Fruit fly (Drosophila melanogaster) whole organism, embryonic: ENCODE results near the gene CG13373.

Source experiments
- Ada2b ChIP-seq: fragments of 200-800 bp; sonication (Bioruptor generic); IDR thresholded peaks from 2 replicates; pipeline ENCODE4 v1.3.6; 2022; ENCODE audit warnings: missing biosample characterization, missing genetic modification characterization
- Aef1 ChIP-seq: fragments of 200-800 bp; sonication (Bioruptor generic); IDR thresholded peaks from 3 replicates; pipeline ENCODE4 v1.3.6; 2022; ENCODE audit warnings: missing biosample characterization, missing genetic modification characterization
- Bgb ChIP-seq: fragments of 200-800 bp; sonication (Bioruptor generic); IDR thresholded peaks from 2 replicates; pipeline ENCODE4 v1.3.6; 2022; ENCODE audit warnings: missing biosample characterization, missing genetic modification characterization; ENCODE audit not compliant: partially characterized antibody
- CG10431 ChIP-seq: fragments of 200-800 bp; sonication (Bioruptor generic); optimal IDR thresholded peaks from 3 replicates; lab custom pipeline; 2018; ENCODE audit warnings: missing biosample characterization, mild to moderate bottlenecking, missing genetic modification characterization
- CG11085 ChIP-seq: fragments of 200-800 bp; sonication (Bioruptor generic); IDR thresholded peaks from 2 replicates; pipeline ENCODE4 v1.3.6; 2022; ENCODE audit warnings: missing biosample characterization, missing genetic modification characterization
- CG11696 ChIP-seq: fragments of 200-800 bp; sonication (Bioruptor generic); IDR thresholded peaks from 2 replicates; pipeline ENCODE4 v1.3.6; 2022; ENCODE audit warnings: missing biosample characterization, missing genetic modification characterization
- CG12071 ChIP-seq: fragments of 200-800 bp; sonication (Bioruptor generic); optimal IDR thresholded peaks from 3 replicates; lab custom pipeline; 2018; ENCODE audit warnings: missing biosample characterization, mild to moderate bottlenecking, missing genetic modification characterization
- CG1233 ChIP-seq: fragments of 200-800 bp; sonication (Bioruptor generic); optimal IDR thresholded peaks from 4 replicates; lab custom pipeline; 2018; ENCODE audit warnings: missing biosample characterization, mild to moderate bottlenecking, missing genetic modification characterization
- CG13296 ChIP-seq: fragments of 200-800 bp; sonication (Bioruptor generic); optimal IDR thresholded peaks from 3 replicates; lab custom pipeline; 2018; ENCODE audit warnings: missing biosample characterization, mild to moderate bottlenecking, missing genetic modification characterization
- CG13624 ChIP-seq: fragments of 200-800 bp; sonication (Bioruptor generic); optimal IDR thresholded peaks from 2 replicates; lab custom pipeline; 2016; ENCODE audit warnings: missing biosample characterization, missing genetic modification characterization
- CG15073 ChIP-seq: fragments of 200-800 bp; sonication (Bioruptor generic); optimal IDR thresholded peaks from 2 replicates; lab custom pipeline; 2016; ENCODE audit warnings: missing biosample characterization, missing genetic modification characterization
- CG18011 ChIP-seq: fragments of 200-800 bp; sonication (Bioruptor generic); optimal IDR thresholded peaks from 2 replicates; lab custom pipeline; 2017; ENCODE audit warnings: missing biosample characterization, missing genetic modification characterization, mild to moderate bottlenecking, moderate library complexity, missing genotype
- CG3163 ChIP-seq: fragments of 200-800 bp; sonication (Bioruptor generic); optimal IDR thresholded peaks from 3 replicates; lab custom pipeline; 2016; ENCODE audit warnings: missing biosample characterization, missing genetic modification characterization
- CG34422 ChIP-seq: fragments of 200-800 bp; sonication (Bioruptor generic); IDR thresholded peaks from 3 replicates; pipeline ENCODE4 v1.3.6; 2022; ENCODE audit warnings: missing biosample characterization, missing genetic modification characterization
- CG3995 ChIP-seq: fragments of 200-800 bp; sonication (Bioruptor generic); optimal IDR thresholded peaks from 3 replicates; lab custom pipeline; 2016; ENCODE audit warnings: missing biosample characterization, missing genetic modification characterization
- CG4404 ChIP-seq: fragments of 200-800 bp; sonication (Bioruptor generic); IDR thresholded peaks from 2 replicates; pipeline ENCODE4 v1.3.6; 2022; ENCODE audit warnings: missing biosample characterization, missing genetic modification characterization
- CG6175 ChIP-seq: fragments of 200-800 bp; sonication (Bioruptor generic); IDR thresholded peaks from 3 replicates; pipeline ENCODE4 v1.3.6; 2022; ENCODE audit warnings: missing biosample characterization, missing genetic modification characterization
- CG6791 ChIP-seq: fragments of 200-800 bp; sonication (Bioruptor generic); IDR thresholded peaks from 3 replicates; pipeline ENCODE4 v1.3.6; 2022; ENCODE audit warnings: missing biosample characterization, missing genetic modification characterization; ENCODE audit not compliant: partially characterized antibody
- CG7928 ChIP-seq: fragments of 200-800 bp; sonication (Bioruptor generic); optimal IDR thresholded peaks from 2 replicates; lab custom pipeline; 2017; ENCODE audit warnings: missing biosample characterization, mild to moderate bottlenecking, missing genetic modification characterization
- CHES-1-like ChIP-seq: fragments of 200-800 bp; sonication (Bioruptor generic); optimal IDR thresholded peaks from 2 replicates; lab custom pipeline; 2016; ENCODE audit warnings: missing biosample characterization, missing genetic modification characterization
- D19A ChIP-seq: fragments of 200-800 bp; optimal IDR thresholded peaks from 3 replicates; lab custom pipeline; 2019; ENCODE audit warnings: missing biosample characterization, mild to moderate bottlenecking, missing genetic modification characterization, moderate library complexity
- Dip2 ChIP-seq: fragments of 200-800 bp; sonication (Bioruptor generic); IDR thresholded peaks from 2 replicates; pipeline ENCODE4 v1.3.6; 2022; ENCODE audit warnings: missing biosample characterization, missing genetic modification characterization
- Dll ChIP-seq: fragments of 200-800 bp; sonication (Bioruptor generic); IDR thresholded peaks from 4 replicates; pipeline ENCODE4 v1.3.6; 2022; ENCODE audit warnings: missing biosample characterization, missing genetic modification characterization; ENCODE audit not compliant: partially characterized antibody
- GATAe ChIP-seq: fragments of 200-800 bp; sonication (Bioruptor generic); conservative IDR thresholded peaks from 2 replicates; pipeline ENCODE4 v1.3.6; 2022; ENCODE audit warnings: missing biosample characterization, missing genetic modification characterization
- HmgZ ChIP-seq: fragments of 200-800 bp; sonication (Bioruptor generic); optimal IDR thresholded peaks from 2 replicates; lab custom pipeline; 2018; ENCODE audit warnings: missing biosample characterization, mild to moderate bottlenecking, missing genetic modification characterization
- Hmr ChIP-seq: fragments of 200-800 bp; sonication (Bioruptor generic); optimal IDR thresholded peaks from 3 replicates; lab custom pipeline; 2017; ENCODE audit warnings: mild to moderate bottlenecking, missing biosample characterization, missing genetic modification reagents, missing genetic modification characterization
- Meics ChIP-seq: fragments of 200-800 bp; sonication (Bioruptor generic); optimal IDR thresholded peaks from 2 replicates; lab custom pipeline; 2017; ENCODE audit warnings: missing biosample characterization, mild to moderate bottlenecking, missing genetic modification characterization
- Oli ChIP-seq: fragments of 200-800 bp; sonication (Bioruptor generic); optimal IDR thresholded peaks from 2 replicates; lab custom pipeline; 2018; ENCODE audit warnings: missing biosample characterization, mild to moderate bottlenecking, missing genetic modification characterization, moderate library complexity
- Sry-β ChIP-seq: fragments of 200-800 bp; sonication (Bioruptor generic); optimal IDR thresholded peaks from 2 replicates; lab custom pipeline; 2018; ENCODE audit warnings: missing biosample characterization, mild to moderate bottlenecking, missing genetic modification characterization, moderate library complexity
- Xrp1 ChIP-seq: fragments of 200-800 bp; sonication (Bioruptor generic); IDR thresholded peaks from 2 replicates; pipeline ENCODE4 v1.3.6; 2022; ENCODE audit warnings: missing biosample characterization, missing genetic modification characterization
- ap ChIP-seq: fragments of 200-800 bp; sonication (Bioruptor generic); IDR thresholded peaks from 2 replicates; pipeline ENCODE4 v1.3.6; 2022; ENCODE audit warnings: missing biosample characterization, missing genetic modification characterization
- az2 ChIP-seq: fragments of 200-800 bp; sonication (Bioruptor generic); optimal IDR thresholded peaks from 3 replicates; lab custom pipeline; 2016; ENCODE audit warnings: missing biosample characterization, missing genetic modification characterization
- bigmax ChIP-seq: fragments of 200-800 bp; sonication (Bioruptor generic); optimal IDR thresholded peaks from 2 replicates; lab custom pipeline; 2018; ENCODE audit warnings: missing biosample characterization, mild to moderate bottlenecking, missing genetic modification characterization
- cad ChIP-seq: fragments of >200 bp; optimal IDR thresholded peaks from 2 replicates; lab custom pipeline; 2017; ENCODE audit warnings: missing biosample characterization, missing genetic modification characterization
- dan ChIP-seq: fragments of 200-800 bp; sonication (Bioruptor generic); IDR thresholded peaks from 2 replicates; pipeline ENCODE4 v1.3.6; 2022; ENCODE audit warnings: missing biosample characterization, missing genetic modification characterization
- dmrt11E ChIP-seq: fragments of 200-800 bp; sonication (Bioruptor generic); optimal IDR thresholded peaks from 3 replicates; lab custom pipeline; 2018; ENCODE audit warnings: missing biosample characterization, mild to moderate bottlenecking, missing genetic modification characterization, moderate library complexity
- fd96Cb ChIP-seq: fragments of 200-800 bp; sonication (Bioruptor generic); optimal IDR thresholded peaks from 2 replicates; lab custom pipeline; 2018; ENCODE audit warnings: missing biosample characterization, mild to moderate bottlenecking, missing genetic modification characterization, moderate library complexity
- grn ChIP-seq: fragments of 200-800 bp; sonication (Bioruptor generic); optimal IDR thresholded peaks from 3 replicates; lab custom pipeline; 2017; ENCODE audit warnings: missing biosample characterization, missing genetic modification characterization
- h ChIP-seq: fragments of >200 bp; optimal IDR thresholded peaks from 2 replicates; lab custom pipeline; 2017
- her ChIP-seq: fragments of 200-800 bp; sonication (Bioruptor generic); optimal IDR thresholded peaks from 2 replicates; lab custom pipeline; 2016; ENCODE audit warnings: missing biosample characterization, missing genetic modification characterization
- mirr ChIP-seq: fragments of 200-800 bp; sonication (Bioruptor generic); optimal IDR thresholded peaks from 3 replicates; lab custom pipeline; 2018; ENCODE audit warnings: missing biosample characterization, mild to moderate bottlenecking, missing genetic modification characterization
- nerfin-1 ChIP-seq: fragments of 200-800 bp; sonication (Bioruptor generic); optimal IDR thresholded peaks from 3 replicates; lab custom pipeline; 2019; ENCODE audit warnings: missing biosample characterization, mild to moderate bottlenecking, missing genetic modification characterization, moderate library complexity
- phol ChIP-seq: fragments of 200-800 bp; sonication (Bioruptor generic); optimal IDR thresholded peaks from 3 replicates; lab custom pipeline; 2018; ENCODE audit warnings: missing biosample characterization, mild to moderate bottlenecking, missing genetic modification characterization, moderate library complexity
- rib ChIP-seq: fragments of 200-800 bp; sonication (Bioruptor generic); IDR thresholded peaks from 2 replicates; pipeline ENCODE4 v1.3.6; 2022; ENCODE audit warnings: missing biosample characterization, missing genetic modification characterization
- row ChIP-seq: fragments of 200-800 bp; sonication (Bioruptor generic); IDR thresholded peaks from 3 replicates; pipeline ENCODE4 v1.3.6; 2022; ENCODE audit warnings: missing biosample characterization, missing genetic modification characterization
- slou ChIP-seq: fragments of 200-800 bp; sonication (Bioruptor generic); optimal IDR thresholded peaks from 3 replicates; lab custom pipeline; 2016; ENCODE audit warnings: missing biosample characterization, missing genetic modification characterization
- sob ChIP-seq: fragments of 200-800 bp; sonication (Bioruptor generic); IDR thresholded peaks from 2 replicates; pipeline ENCODE4 v1.3.6; 2022; ENCODE audit warnings: missing biosample characterization, missing genetic modification characterization
- tup ChIP-seq: fragments of 200-800 bp; sonication (Bioruptor generic); optimal IDR thresholded peaks from 2 replicates; lab custom pipeline; 2016; ENCODE audit warnings: missing biosample characterization, mild to moderate bottlenecking, missing genetic modification characterization, moderate library complexity
- vvl ChIP-seq: fragments of 200-800 bp; sonication (Bioruptor generic); IDR thresholded peaks from 2 replicates; pipeline ENCODE4 v1.3.6; 2022; ENCODE audit warnings: missing biosample characterization, missing genetic modification characterization
- wek ChIP-seq: fragments of 200-800 bp; sonication (Bioruptor generic); optimal IDR thresholded peaks from 3 replicates; lab custom pipeline; 2018; ENCODE audit warnings: missing biosample characterization, mild to moderate bottlenecking, missing genetic modification characterization, moderate library complexity
- zfh1 ChIP-seq: fragments of 200-800 bp; sonication (Bioruptor generic); IDR thresholded peaks from 3 replicates; pipeline ENCODE4 v1.3.6; 2022; ENCODE audit warnings: missing biosample characterization, missing genetic modification characterization

Gene CG13373

DNA sequence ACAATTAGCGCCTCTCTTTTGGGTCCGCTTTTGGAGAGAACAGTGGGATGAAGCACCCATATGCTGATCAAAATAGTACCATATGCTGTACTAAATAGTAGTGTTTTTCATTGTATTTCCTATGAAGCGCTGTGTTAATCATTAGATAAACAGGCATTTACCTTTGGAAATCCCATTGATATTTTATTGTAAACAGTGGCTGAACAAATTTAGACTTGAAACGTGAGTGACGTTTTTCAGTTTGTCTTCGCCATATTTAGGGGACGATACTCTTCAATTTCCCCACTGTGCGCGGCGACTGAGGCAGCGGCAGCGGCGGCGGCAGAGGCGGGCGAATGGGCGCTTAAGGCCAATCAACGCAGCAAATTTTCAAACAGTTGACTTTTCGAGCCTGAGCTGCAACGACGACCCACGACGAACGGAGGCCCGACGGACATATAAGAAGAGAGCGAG is 22.8 kb downstream of the CG13373 start (continued):
- peak; percentile 49 for TF ChIP-seq CG18011 (GFP tag; lab: Kevin White, UChicago)
- peak; percentile 53; the same call in 2 of the 3 replicates for TF ChIP-seq zfh1 (GFP tag; lab: Robert Waterston, UW)
- TF ChIP-seq Bgb: no peak; the same call in 1 of the 2 replicates
- TF ChIP-seq CG6791 (GFP tag; lab: Robert Waterston, UW): no peak
- no peak for TF ChIP-seq dan (GFP tag; lab: Robert Waterston, UW)
- TF ChIP-seq h: no peak
- TF ChIP-seq phol: peak; percentile 71
- TF ChIP-seq CG7928 (GFP tag; lab: Kevin White, UChicago): peak; percentile 47
- TF ChIP-seq CG12071 (GFP tag; lab: Kevin White, UChicago): peak; percentile 86
- 0 out of 3 replicates have a peak, but pooled peaks have one; percentile 34 for TF ChIP-seq CG34422 (GFP tag; lab: Robert Waterston, UW)
- peak; percentile 72 for TF ChIP-seq D19A
- peak; percentile 74 for TF ChIP-seq nerfin-1 (tag; lab: Kevin White, UChicago)
- no peak for TF ChIP-seq ap (GFP tag; lab: Robert Waterston, UW)
- TF ChIP-seq cad (GFP tag; lab: Kevin White, UChicago): no peak
- TF ChIP-seq Sry-β (GFP tag; lab: Kevin White, UChicago): no peak
- TF ChIP-seq HmgZ: peak; percentile 92
- 0 out of 2 replicates have a peak, but pooled peaks have one; percentile 28 for TF ChIP-seq CG11696 (GFP tag; lab: Robert Waterston, UW)
- peak; percentile 64 for TF ChIP-seq az2 (GFP tag; lab: Kevin White, UChicago)
- TF ChIP-seq CG13296 (GFP tag; lab: Kevin White, UChicago): peak; percentile 94
- TF ChIP-seq CG13624 (GFP tag; lab: Kevin White, UChicago): peak; percentile 81
- peak; percentile 85 for TF ChIP-seq Oli
- peak; percentile 61 for TF ChIP-seq tup
- peak; percentile 66 for TF ChIP-seq fd96Cb
- no peak for TF ChIP-seq CG11085 (GFP tag; lab: Robert Waterston, UW)
- peak; percentile 81 for TF ChIP-seq CHES-1-like
- TF ChIP-seq row (GFP tag; lab: Robert Waterston, UW): peak; percentile 96
- TF ChIP-seq CG15073 (GFP tag; lab: Kevin White, UChicago): no peak
- peak; percentile 80 for TF ChIP-seq mirr (GFP tag; lab: Kevin White, UChicago)
- TF ChIP-seq Aef1: peak; percentile 41; the same call in 1 of the 3 replicates
- TF ChIP-seq rib (GFP tag; lab: Robert Waterston, UW): peak; percentile 77; the same call in 1 of the 2 replicates
- TF ChIP-seq wek: peak; percentile 66
- peak; percentile 52; the same call in 1 of the 2 replicates for TF ChIP-seq CG4404 (GFP tag; lab: Robert Waterston, UW)
- TF ChIP-seq CG6175 (GFP tag; lab: Robert Waterston, UW): peak; percentile 54; the same call in 1 of the 3 replicates
- peak; percentile 19 for TF ChIP-seq grn
- peak; percentile 47 for TF ChIP-seq dmrt11E
- peak; percentile 43 for TF ChIP-seq CG10431 (GFP tag; lab: Kevin White, UChicago)
- TF ChIP-seq Dll: no peak
- peak; percentile 92 for TF ChIP-seq Meics (GFP tag; lab: Kevin White, UChicago)
- TF ChIP-seq CG1233: peak; percentile 84
- TF ChIP-seq vvl (GFP tag; lab: Robert Waterston, UW): peak; percentile 74
- TF ChIP-seq Xrp1: peak; percentile 78
- peak; percentile 25 for TF ChIP-seq bigmax (GFP tag; lab: Kevin White, UChicago)
- peak; percentile 63 for TF ChIP-seq CG3163 (GFP tag; lab: Kevin White, UChicago)
- peak; percentile 52 for TF ChIP-seq CG3995 (GFP tag; lab: Kevin White, UChicago)
- TF ChIP-seq Ada2b (GFP tag; lab: Robert Waterston, UW): peak; percentile 60
- TF ChIP-seq GATAe (GFP tag; lab: Robert Waterston, UW): peak; percentile 13; the same call in 1 of the 2 replicates
- peak; percentile 94 for TF ChIP-seq Hmr
- TF ChIP-seq sob: peak; percentile 84
- peak; percentile 33 for TF ChIP-seq slou (GFP tag; lab: Kevin White, UChicago)
- peak; percentile 39; the same call in 1 of the 2 replicates for TF ChIP-seq Dip2 (GFP tag; lab: Robert Waterston, UW)
- TF ChIP-seq her (GFP tag; lab: Kevin White, UChicago): peak; percentile 71
